Worm (Caenorhabditis elegans): Measurements from ENCODE around the gene C55C3.3.

The C55C3.3 gene

ce11 chrIV:5671325-5671724, 13.8 kb upstream of the C55C3.3 start:
- TF ChIP-seq hmg-4 (GFP tag; optimal IDR thresholded peaks at IDR 0.05) (no peak), ets-7 (tag; optimal IDR thresholded peaks at IDR 0.05) (no peak), F13C5.2 (tag; optimal IDR thresholded peaks at IDR 0.05) (no peak), tra-4 (tag; optimal IDR thresholded peaks at IDR 0.05) (no peak), pes-1 (GFP tag; IDR thresholded peaks at IDR 0.05) (no peak), B0310.2 (tag; optimal IDR thresholded peaks at IDR 0.05) (no peak), flt-1 (GFP tag; IDR thresholded peaks at IDR 0.05) (no peak), sea-1 (GFP tag; conservative IDR thresholded peaks at IDR 0.05) (no peak), scrt-1 (GFP tag; IDR thresholded peaks at IDR 0.05) (no peak), ama-1 (optimal IDR thresholded peaks at IDR 0.05) (no peak), ceh-36 (tag; optimal IDR thresholded peaks at IDR 0.05) (no peak), aly-1 (tag; optimal IDR thresholded peaks at IDR 0.05) (no peak), hnd-1 (tag; optimal IDR thresholded peaks at IDR 0.05) (no peak), ceh-13 (GFP tag; optimal IDR thresholded peaks at IDR 0.05) (no peak), tbx-37 (GFP tag; conservative IDR thresholded peaks at IDR 0.05) (no peak), hmbx-1 (tag; optimal IDR thresholded peaks at IDR 0.05) (no peak), tbx-11 (GFP tag; IDR thresholded peaks at IDR 0.05) (no peak)

- TF ChIP-seq ceh-36 (tag; optimal IDR thresholded peaks at IDR 0.05): no peak
- no peak for TF ChIP-seq scrt-1 (GFP tag; IDR thresholded peaks at IDR 0.05)
Observed at ce11 chrIV:5674435-5674834, 10.7 kb upstream of the C55C3.3 start, which contains the start of gene srd-5. Gene srd-5 (minus strand): TSS chrIV:5674535.

ce11 chrIV:5678044-5678443, 7.0 kb upstream of the C55C3.3 start, which contains the start of gene C55C3.4:
Gene C55C3.4 (minus strand): TSS chrIV:5678144.
- TF ChIP-seq pes-1 (GFP tag; IDR thresholded peaks at IDR 0.05): no peak
- TF ChIP-seq tra-4 (tag; optimal IDR thresholded peaks at IDR 0.05): no peak
- no peak for TF ChIP-seq hnd-1 (tag; optimal IDR thresholded peaks at IDR 0.05)
- no peak for TF ChIP-seq tbx-11 (GFP tag; IDR thresholded peaks at IDR 0.05)
- TF ChIP-seq ets-7 (tag; optimal IDR thresholded peaks at IDR 0.05): no peak
- TF ChIP-seq tbx-37 (GFP tag; conservative IDR thresholded peaks at IDR 0.05): no peak
- no peak for TF ChIP-seq hmbx-1 (tag; optimal IDR thresholded peaks at IDR 0.05)
- TF ChIP-seq ceh-13 (GFP tag; optimal IDR thresholded peaks at IDR 0.05): no peak
- no peak for TF ChIP-seq hmg-4 (GFP tag; optimal IDR thresholded peaks at IDR 0.05)
- TF ChIP-seq ama-1 (optimal IDR thresholded peaks at IDR 0.05): no peak
- no peak for TF ChIP-seq aly-1 (tag; optimal IDR thresholded peaks at IDR 0.05)
- no peak for TF ChIP-seq flt-1 (GFP tag; IDR thresholded peaks at IDR 0.05)
- no peak for TF ChIP-seq sea-1 (GFP tag; conservative IDR thresholded peaks at IDR 0.05)
- no peak for TF ChIP-seq F13C5.2 (tag; optimal IDR thresholded peaks at IDR 0.05)
- no peak for TF ChIP-seq ceh-36 (tag; optimal IDR thresholded peaks at IDR 0.05)

- TF ChIP-seq B0310.2 (tag; optimal IDR thresholded peaks at IDR 0.05): no peak
- no peak for TF ChIP-seq hmbx-1 (tag; optimal IDR thresholded peaks at IDR 0.05)
- TF ChIP-seq ceh-36 (tag; optimal IDR thresholded peaks at IDR 0.05): no peak
- no peak for TF ChIP-seq flt-1 (GFP tag; IDR thresholded peaks at IDR 0.05)
- no peak for TF ChIP-seq tra-4 (tag; optimal IDR thresholded peaks at IDR 0.05)
- no peak for TF ChIP-seq ama-1 (optimal IDR thresholded peaks at IDR 0.05)
- TF ChIP-seq scrt-1 (GFP tag; IDR thresholded peaks at IDR 0.05): no peak
- TF ChIP-seq ceh-13 (GFP tag; optimal IDR thresholded peaks at IDR 0.05): no peak
- no peak for TF ChIP-seq aly-1 (tag; optimal IDR thresholded peaks at IDR 0.05)
- TF ChIP-seq tbx-11 (GFP tag; IDR thresholded peaks at IDR 0.05): no peak
- TF ChIP-seq pes-1 (GFP tag; IDR thresholded peaks at IDR 0.05): no peak
- no peak for TF ChIP-seq sea-1 (GFP tag; conservative IDR thresholded peaks at IDR 0.05)
- no peak for TF ChIP-seq ets-7 (tag; optimal IDR thresholded peaks at IDR 0.05)
- TF ChIP-seq tbx-37 (GFP tag; conservative IDR thresholded peaks at IDR 0.05): no peak
- TF ChIP-seq hnd-1 (tag; optimal IDR thresholded peaks at IDR 0.05): no peak
- no peak for TF ChIP-seq F13C5.2 (tag; optimal IDR thresholded peaks at IDR 0.05)
- TF ChIP-seq hmg-4 (GFP tag; optimal IDR thresholded peaks at IDR 0.05): no peak
Observed at ce11 chrIV:5682547-5683234, 2.4 kb upstream of the C55C3.3 start, which contains the start of the genes C55C3.7 and C55C3.6. Gene C55C3.7 (minus strand): TSS chrIV:5682647. Gene C55C3.6 (plus strand): TSS chrIV:5683184.

ce11 chrIV:5690386-5691080, 5.4 kb downstream of the C55C3.3 start, which contains the start of gene C55C3.8:
Gene C55C3.8 (plus strand): TSS chrIV:5691030.
- TF ChIP-seq aly-1 (tag; optimal IDR thresholded peaks at IDR 0.05): no peak
- TF ChIP-seq tra-4 (tag; optimal IDR thresholded peaks at IDR 0.05): no peak

ce11 chrIV:5691189-5691588, 6.1 kb downstream of the C55C3.3 start:
- peak; percentile 49; the same call in 1 of the 2 replicates for TF ChIP-seq flt-1 (GFP tag; IDR thresholded peaks at IDR 0.05)
- TF ChIP-seq tbx-37 (GFP tag; conservative IDR thresholded peaks at IDR 0.05): peak; percentile 48; the same call in 1 of the 2 replicates

ce11 chrIV:5700372-5700771, 15.3 kb downstream of the C55C3.3 start:
- TF ChIP-seq scrt-1 (GFP tag; IDR thresholded peaks at IDR 0.05): no peak
- TF ChIP-seq ceh-13 (GFP tag; optimal IDR thresholded peaks at IDR 0.05): no peak
- TF ChIP-seq B0310.2 (tag; optimal IDR thresholded peaks at IDR 0.05): no peak
- no peak for TF ChIP-seq F13C5.2 (tag; optimal IDR thresholded peaks at IDR 0.05)
- TF ChIP-seq tra-4 (tag; optimal IDR thresholded peaks at IDR 0.05): no peak
- no peak for TF ChIP-seq ama-1 (optimal IDR thresholded peaks at IDR 0.05)
- no peak for TF ChIP-seq sea-1 (GFP tag; conservative IDR thresholded peaks at IDR 0.05)
- no peak for TF ChIP-seq hmbx-1 (tag; optimal IDR thresholded peaks at IDR 0.05)
- TF ChIP-seq tbx-11 (GFP tag; IDR thresholded peaks at IDR 0.05): no peak
- no peak for TF ChIP-seq flt-1 (GFP tag; IDR thresholded peaks at IDR 0.05)
- TF ChIP-seq hmg-4 (GFP tag; optimal IDR thresholded peaks at IDR 0.05): no peak
- no peak for TF ChIP-seq pes-1 (GFP tag; IDR thresholded peaks at IDR 0.05)
- TF ChIP-seq ceh-36 (tag; optimal IDR thresholded peaks at IDR 0.05): no peak
- TF ChIP-seq ets-7 (tag; optimal IDR thresholded peaks at IDR 0.05): no peak
- TF ChIP-seq aly-1 (tag; optimal IDR thresholded peaks at IDR 0.05): no peak

All from whole organism, early embryonic.